Worm (Caenorhabditis elegans): ENCODE measurements around the gene srh-48.

The srh-48 gene

DNA sequence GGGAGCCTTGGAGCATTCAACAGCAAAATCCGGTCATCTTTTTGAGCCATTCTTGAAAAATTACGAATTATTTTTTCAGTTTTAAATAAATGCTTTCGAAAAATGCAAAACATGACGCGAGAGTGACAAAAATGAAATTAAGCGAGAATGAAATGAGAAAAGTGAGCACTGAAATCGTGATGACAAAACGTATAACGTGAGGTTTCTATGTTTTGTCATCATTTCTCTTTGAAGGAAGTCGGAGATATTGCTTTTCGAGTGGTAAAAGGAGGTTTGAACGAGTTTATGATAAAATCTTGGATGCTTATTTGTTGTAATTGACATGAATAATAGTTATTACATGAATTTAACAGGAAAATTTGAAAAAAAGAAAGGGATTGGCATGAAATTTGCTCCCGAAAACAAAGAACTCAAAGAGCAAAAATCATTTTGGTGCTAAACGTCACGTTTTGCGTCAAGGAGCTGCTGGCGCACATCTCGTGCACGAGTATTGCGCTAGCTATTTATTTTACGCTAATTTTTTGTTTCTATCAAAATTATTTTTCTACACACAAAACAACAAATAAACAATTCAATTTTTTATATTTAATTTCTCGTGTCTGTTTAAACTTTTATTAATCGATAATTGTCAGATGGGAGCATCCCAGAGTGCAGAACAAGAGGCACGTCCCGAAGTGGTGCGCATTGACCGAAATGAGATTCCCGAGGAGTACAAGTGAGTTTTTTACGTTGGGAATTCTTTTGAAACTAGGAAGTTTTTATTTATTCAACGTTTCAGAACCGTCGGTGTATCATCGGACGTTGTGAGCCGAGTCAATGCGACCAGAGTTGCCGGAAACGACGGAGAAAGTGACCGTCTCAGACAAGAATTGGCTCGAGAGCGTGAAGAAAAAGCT lies 36.7 kb downstream of the srh-48 start, which contains the start of the genes gss-1 and chch-3:
TSS of gene gss-1 (minus strand) at position 51 of the 896 bp plus-strand sequence.
TSS of gene chch-3 (plus strand) at position 633 of the 896 bp plus-strand sequence.
- peak; percentile 12 for TF ChIP-seq ceh-31 (tag; optimal IDR thresholded peaks at IDR 0.05)
- TF ChIP-seq ceh-2 (tag; optimal IDR thresholded peaks at IDR 0.05), result peak; percentile 16
- TF ChIP-seq elt-2 (tag; optimal IDR thresholded peaks at IDR 0.05), result peak; percentile 25
- 0 out of 2 replicates have a peak, but pooled peaks have one; percentile 14 for TF ChIP-seq unc-3 (GFP tag; conservative IDR thresholded peaks at IDR 0.05)
- no peak for TF ChIP-seq unc-3 (tag; optimal IDR thresholded peaks at IDR 0.05)
- TF ChIP-seq tbx-2 (tag; optimal IDR thresholded peaks at IDR 0.05), result peak; percentile 3
- no peak for TF ChIP-seq hlh-30 (tag; optimal IDR thresholded peaks at IDR 0.05; ENCODE audit: insufficient read depth)
- TF ChIP-seq ceh-6 (GFP tag; optimal IDR thresholded peaks at IDR 0.05), result no peak
- no peak for TF ChIP-seq fkh-10 (GFP tag; optimal IDR thresholded peaks at IDR 0.05)
- peak; percentile 36 for TF ChIP-seq unc-42 (tag; optimal IDR thresholded peaks at IDR 0.05)
- no peak for TF ChIP-seq madf-2 (tag; optimal IDR thresholded peaks at IDR 0.05)
- peak; percentile 33 for TF ChIP-seq ceh-14 (tag; optimal IDR thresholded peaks at IDR 0.05)
- peak; percentile 45 for TF ChIP-seq nfya-1 (tag; optimal IDR thresholded peaks at IDR 0.05)

DNA sequence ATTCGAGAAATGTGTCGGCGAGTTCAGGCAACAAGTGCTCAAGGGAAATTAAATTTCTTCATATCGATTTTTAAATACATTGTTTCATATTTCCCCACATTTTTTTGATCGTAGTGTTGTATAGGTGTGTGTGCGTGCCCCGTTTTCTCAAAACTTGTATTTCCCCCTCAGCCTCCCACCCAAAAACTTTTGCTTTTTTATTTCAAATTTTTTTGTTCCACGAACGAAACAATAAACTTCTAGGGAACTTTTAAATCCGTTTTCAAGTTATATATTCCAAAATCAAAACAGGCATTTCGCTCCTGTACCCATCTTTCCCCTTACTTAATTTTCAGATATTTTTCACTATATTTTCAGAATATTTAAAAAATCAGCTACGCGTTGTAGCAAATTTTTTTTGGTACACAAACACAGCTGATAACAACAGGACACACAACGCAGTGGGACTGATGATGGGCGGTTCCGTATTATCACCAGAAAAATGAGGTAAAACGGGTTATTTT lies 38.2 kb downstream of the srh-48 start, which contains the start of the genes M176.4 and M176.16:
TSS of gene M176.4 (plus strand) at position 301 of the 503 bp plus-strand sequence.
TSS of gene M176.16 (plus strand) at position 453 of the 503 bp plus-strand sequence.
- TF ChIP-seq sdc-2 (tag; optimal IDR thresholded peaks at IDR 0.05), result no peak
- TF ChIP-seq ceh-48 (tag; optimal IDR thresholded peaks at IDR 0.05), result no peak
- peak; percentile 22 for TF ChIP-seq elt-2 (tag; optimal IDR thresholded peaks at IDR 0.05)
- no peak for TF ChIP-seq ceh-34 (tag; optimal IDR thresholded peaks at IDR 0.05)

DNA sequence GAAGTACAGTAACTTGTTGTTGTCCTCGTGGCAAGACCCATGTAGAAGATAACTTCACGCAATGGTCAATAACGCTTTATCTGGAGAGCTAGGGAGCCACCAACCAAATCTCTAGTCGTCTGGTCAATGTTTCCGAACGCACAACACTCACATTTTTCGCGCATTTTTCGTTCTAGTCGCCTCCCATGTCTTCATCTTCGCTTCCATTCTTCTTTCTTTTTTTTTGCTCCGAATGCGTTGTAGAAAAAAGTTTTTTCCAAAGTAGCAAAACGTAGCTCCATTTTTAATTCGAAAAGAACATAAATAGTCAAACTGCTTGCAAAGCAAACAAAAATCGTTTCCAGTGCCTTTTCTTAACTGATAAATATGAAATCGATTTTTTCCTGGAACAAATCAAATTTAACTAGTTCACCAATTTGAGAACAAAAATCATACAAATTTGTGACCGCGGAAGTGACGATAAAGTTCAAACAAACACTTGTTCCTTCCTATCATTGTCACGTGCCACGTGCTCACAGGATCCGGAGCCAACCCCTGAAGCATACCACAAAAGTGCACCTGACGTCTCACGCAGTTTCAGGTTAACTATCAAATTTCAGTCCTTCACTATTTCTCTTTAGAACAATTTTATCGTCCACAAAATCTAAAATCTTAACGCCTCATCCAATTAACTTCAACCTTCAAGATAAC lies 39.1 kb downstream of the srh-48 start:
- TF ChIP-seq ceh-9 (tag; optimal IDR thresholded peaks at IDR 0.05) (no peak), ceh-2 (tag; optimal IDR thresholded peaks at IDR 0.05) (no peak), hlh-8 (tag; optimal IDR thresholded peaks at IDR 0.05) (no peak), tbx-7 (tag; optimal IDR thresholded peaks at IDR 0.05) (no peak), syd-9 (tag; optimal IDR thresholded peaks at IDR 0.05) (no peak), ceh-30 (tag; optimal IDR thresholded peaks at IDR 0.05) (no peak), fkh-6 (tag; optimal IDR thresholded peaks at IDR 0.05) (no peak), ceh-24 (tag; optimal IDR thresholded peaks at IDR 0.05) (no peak), unc-86 (tag; optimal IDR thresholded peaks at IDR 0.05) (no peak), gmeb-2 (tag; optimal IDR thresholded peaks at IDR 0.05) (no peak)

DNA sequence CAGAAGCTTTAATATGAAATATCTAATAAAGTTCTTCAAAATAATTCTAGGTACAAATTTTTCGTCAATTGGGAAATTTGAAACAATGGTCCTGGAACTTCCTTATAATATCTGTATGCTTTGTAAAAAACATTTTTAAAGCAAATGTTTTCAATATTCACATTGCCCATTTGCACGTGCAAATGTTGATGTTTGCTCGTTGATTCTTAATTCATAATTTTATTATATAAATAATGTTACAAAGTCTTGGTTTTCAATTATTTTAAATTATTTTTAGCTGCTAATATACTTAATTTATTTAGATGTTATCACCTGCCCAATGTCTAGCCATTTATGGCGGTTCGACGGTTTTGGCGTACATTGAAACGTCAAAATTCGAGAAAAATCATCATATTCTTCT lies 42.1 kb downstream of the srh-48 start, which contains the start of gene M176.11:
TSS of gene M176.11 (plus strand) at position 301 of the 400 bp plus-strand sequence.
- no peak for TF ChIP-seq ceh-34 (tag; optimal IDR thresholded peaks at IDR 0.05)
- TF ChIP-seq tbx-2 (tag; optimal IDR thresholded peaks at IDR 0.05), result no peak
- no peak for TF ChIP-seq madf-2 (tag; optimal IDR thresholded peaks at IDR 0.05)
- no peak for TF ChIP-seq tbx-7 (tag; optimal IDR thresholded peaks at IDR 0.05)
- no peak for TF ChIP-seq elt-4 (tag; optimal IDR thresholded peaks at IDR 0.05)
- TF ChIP-seq ceh-45 (GFP tag; IDR thresholded peaks at IDR 0.05), result no peak
- no peak for TF ChIP-seq ceh-19 (GFP tag; optimal IDR thresholded peaks at IDR 0.05)
- no peak for TF ChIP-seq K02D7.2 (tag; optimal IDR thresholded peaks at IDR 0.05)
- no peak for TF ChIP-seq F13H6.1 (tag; optimal IDR thresholded peaks at IDR 0.05)
- no peak for TF ChIP-seq pax-1 (tag; optimal IDR thresholded peaks at IDR 0.05)
- no peak for TF ChIP-seq ceh-2 (tag; optimal IDR thresholded peaks at IDR 0.05)
- TF ChIP-seq hlh-6 (tag; optimal IDR thresholded peaks at IDR 0.05), result no peak
- TF ChIP-seq mec-3 (tag; optimal IDR thresholded peaks at IDR 0.05; ENCODE audit: borderline replicate concordance), result no peak
- TF ChIP-seq ceh-30 (tag; optimal IDR thresholded peaks at IDR 0.05), result no peak
- TF ChIP-seq ttx-3 (tag; optimal IDR thresholded peaks at IDR 0.05), result no peak
- no peak for TF ChIP-seq ets-4 (tag; optimal IDR thresholded peaks at IDR 0.05)
- no peak for TF ChIP-seq ceh-24 (tag; optimal IDR thresholded peaks at IDR 0.05)
- TF ChIP-seq ceh-9 (tag; optimal IDR thresholded peaks at IDR 0.05), result no peak
- no peak for TF ChIP-seq ahr-1 (tag; optimal IDR thresholded peaks at IDR 0.05)

Data from whole organism, late embryonic.